Worm (Caenorhabditis elegans) whole organism, L1 larva: ENCODE results near the gene cyp-35B3.

ENCODE experiments used
- aha-1 ChIP-seq: fragments of 150-350 bp; optimal IDR thresholded peaks from 2 replicates; lab custom pipeline; 2014; ENCODE audit warnings: missing biosample characterization, missing genetic modification characterization
- alr-1 ChIP-seq: fragments of 200-800 bp; sonication (Bioruptor generic); optimal IDR thresholded peaks from 2 replicates; lab custom pipeline; 2018; ENCODE audit warnings: borderline replicate concordance, mild to moderate bottlenecking, missing genetic modification characterization, missing compliant biosample characterization
- ama-1 ChIP-seq: fragments of 150-350 bp; optimal IDR thresholded peaks from 2 replicates; lab custom pipeline; 2014
- blmp-1 ChIP-seq: fragments of 150-350 bp; optimal IDR thresholded peaks from 2 replicates; lab custom pipeline; 2014; ENCODE audit warnings: missing biosample characterization, missing genetic modification characterization
- ceh-90 ChIP-seq: sonication (generic microtip); optimal IDR thresholded peaks from 2 replicates; lab custom pipeline; 2016; ENCODE audit warnings: missing genetic modification characterization, missing compliant biosample characterization
- ces-1 ChIP-seq: fragments of 150-350 bp; optimal IDR thresholded peaks from 2 replicates; lab custom pipeline; 2014; ENCODE audit warnings: missing biosample characterization, missing genetic modification reagents, missing genetic modification characterization
- dpl-1 ChIP-seq, 3 experiments: fragments of 150-350 bp in 2 of 3; sonication (generic microtip) in 1 of 3; optimal IDR thresholded peaks; 2 replicates each; lab custom pipeline; 2014 to 2017; ENCODE audit warnings: missing biosample characterization in 3 of 3, missing genetic modification characterization in 3 of 3, missing genetic modification reagents in 3 of 3
- elt-3 ChIP-seq, 6 experiments: fragments of 150-350 bp in 1 of 6; sonication (generic microtip); optimal IDR thresholded peaks; 2 replicates each; lab custom pipeline; 2017 to 2018; ENCODE audit warnings: missing biosample characterization in 6 of 6, missing genetic modification characterization in 6 of 6, inconsistent platforms in 1 of 6
- fkh-10 ChIP-seq: sonication (generic microtip); optimal IDR thresholded peaks from 2 replicates; lab custom pipeline; 2017; ENCODE audit warnings: missing biosample characterization, missing genetic modification reagents, missing genetic modification characterization
- fkh-4 ChIP-seq: sonication (generic microtip); optimal IDR thresholded peaks from 2 replicates; lab custom pipeline; 2016; ENCODE audit warnings: missing compliant biosample characterization, missing genetic modification characterization, borderline replicate concordance
- fkh-8 ChIP-seq: sonication (generic microtip); optimal IDR thresholded peaks from 2 replicates; lab custom pipeline; 2016; ENCODE audit warnings: mild to moderate bottlenecking, missing genetic modification characterization, missing compliant biosample characterization
- fos-1 ChIP-seq: fragments of 150-350 bp; optimal IDR thresholded peaks from 2 replicates; lab custom pipeline; 2014; ENCODE audit warnings: missing biosample characterization, missing genetic modification characterization
- grh-1 ChIP-seq: fragments of 200-800 bp; sonication (Bioruptor generic); IDR thresholded peaks from 2 replicates; pipeline ENCODE4 v1.3.6; 2022; ENCODE audit warnings: missing genetic modification reagents, missing genetic modification characterization, missing compliant biosample characterization
- hlh-17 ChIP-seq: fragments of 200-800 bp; sonication (Bioruptor generic); optimal IDR thresholded peaks from 2 replicates; lab custom pipeline; 2018; ENCODE audit warnings: missing genetic modification characterization, mild to moderate bottlenecking, missing compliant biosample characterization, moderate library complexity, borderline replicate concordance
- jun-1 ChIP-seq: fragments of 150-350 bp; optimal IDR thresholded peaks from 2 replicates; lab custom pipeline; 2014; ENCODE audit warnings: missing biosample characterization, missing genetic modification reagents, missing genetic modification characterization
- lin-13 ChIP-seq: fragments of 150-350 bp; optimal IDR thresholded peaks from 2 replicates; lab custom pipeline; 2014; ENCODE audit warnings: missing biosample characterization, missing genetic modification reagents, missing genetic modification characterization
- lin-14 ChIP-seq: fragments of 200-800 bp; sonication (Bioruptor generic); optimal IDR thresholded peaks from 2 replicates; lab custom pipeline; 2018; ENCODE audit warnings: mild to moderate bottlenecking, missing genetic modification characterization, moderate library complexity, missing compliant biosample characterization
- lin-15B ChIP-seq: fragments of 150-350 bp; sonication (generic microtip); optimal IDR thresholded peaks from 3 replicates; lab custom pipeline; 2014; ENCODE audit warnings: missing biosample characterization, missing genetic modification characterization
- lin-35 ChIP-seq, 2 experiments: fragments of 150-350 bp; optimal IDR thresholded peaks; 2 replicates each; lab custom pipeline; 2014; ENCODE audit warnings: missing biosample characterization in 2 of 2, missing genetic modification characterization in 2 of 2, missing genetic modification reagents in 2 of 2
- lir-3 ChIP-seq: sonication (generic microtip); optimal IDR thresholded peaks from 2 replicates; lab custom pipeline; 2016; ENCODE audit warnings: mild to moderate bottlenecking, missing genetic modification characterization, moderate library complexity, missing compliant biosample characterization; ENCODE audit not compliant: poor library complexity
- lsy-2 ChIP-seq, 2 experiments: fragments of 150-350 bp; optimal IDR thresholded peaks; 2 replicates each; lab custom pipeline; 2014; ENCODE audit warnings: missing biosample characterization in 2 of 2, missing genetic modification characterization in 2 of 2
- mep-1 ChIP-seq: fragments of 150-350 bp; optimal IDR thresholded peaks from 2 replicates; lab custom pipeline; 2014; ENCODE audit warnings: missing biosample characterization, missing genetic modification characterization
- nhr-11 ChIP-seq: fragments of 150-350 bp; optimal IDR thresholded peaks from 2 replicates; lab custom pipeline; 2014; ENCODE audit warnings: missing biosample characterization, missing genetic modification characterization
- nhr-12 ChIP-seq: sonication (generic microtip); optimal IDR thresholded peaks from 2 replicates; lab custom pipeline; 2017; ENCODE audit warnings: missing biosample characterization, missing genetic modification characterization
- nhr-19 ChIP-seq: fragments of 200-800 bp; sonication (Bioruptor generic); conservative IDR thresholded peaks from 2 replicates; pipeline ENCODE4 v1.3.6; 2022; ENCODE audit warnings: missing genetic modification characterization, missing compliant biosample characterization
- nhr-20 ChIP-seq: sonication (generic microtip); optimal IDR thresholded peaks from 2 replicates; lab custom pipeline; 2016; ENCODE audit warnings: mild to moderate bottlenecking, missing genetic modification characterization, missing compliant biosample characterization
- nhr-237 ChIP-seq: fragments of 150-350 bp; optimal IDR thresholded peaks from 2 replicates; lab custom pipeline; 2014; ENCODE audit warnings: missing biosample characterization, missing genetic modification characterization
- nhr-28 ChIP-seq: fragments of 150-350 bp; optimal IDR thresholded peaks from 2 replicates; lab custom pipeline; 2014; ENCODE audit warnings: missing biosample characterization, missing genetic modification characterization
- nhr-47 ChIP-seq: sonication (generic microtip); optimal IDR thresholded peaks from 2 replicates; lab custom pipeline; 2016; ENCODE audit warnings: mild to moderate bottlenecking, missing genetic modification characterization, moderate library complexity, missing compliant biosample characterization
- nhr-71 ChIP-seq: sonication (generic microtip); optimal IDR thresholded peaks from 2 replicates; lab custom pipeline; 2016; ENCODE audit warnings: mild to moderate bottlenecking, missing genetic modification characterization, moderate library complexity, missing compliant biosample characterization
- nhr-77 ChIP-seq: fragments of 150-350 bp; optimal IDR thresholded peaks from 2 replicates; lab custom pipeline; 2014; ENCODE audit warnings: missing biosample characterization, missing genetic modification characterization
- nhr-85 ChIP-seq: sonication (generic microtip); peaks from one replicate; lab custom pipeline; 2016; ENCODE audit warnings: missing genetic modification characterization, inconsistent platforms, missing compliant biosample characterization
- nhr-90 ChIP-seq: sonication (generic microtip); optimal IDR thresholded peaks from 2 replicates; lab custom pipeline; 2016; ENCODE audit warnings: mild to moderate bottlenecking, missing genetic modification characterization, missing compliant biosample characterization; ENCODE audit not compliant: poor library complexity
- pag-3 ChIP-seq: sonication (generic microtip); optimal IDR thresholded peaks from 2 replicates; lab custom pipeline; 2017; ENCODE audit warnings: missing genetic modification characterization, mild to moderate bottlenecking, missing compliant biosample characterization, antibody characterized with exemption, borderline replicate concordance; ENCODE audit not compliant: insufficient read depth
- skn-1 ChIP-seq: fragments of 150-350 bp; optimal IDR thresholded peaks from 2 replicates; lab custom pipeline; 2014; ENCODE audit warnings: missing biosample characterization, missing genetic modification characterization
- snu-23 ChIP-seq: sonication (generic microtip); optimal IDR thresholded peaks from 2 replicates; lab custom pipeline; 2016; ENCODE audit warnings: missing genetic modification characterization, missing compliant biosample characterization
- sptf-1 ChIP-seq: fragments of 150-350 bp; optimal IDR thresholded peaks from 2 replicates; lab custom pipeline; 2014; ENCODE audit warnings: missing biosample characterization, missing genetic modification characterization
- sup-37 ChIP-seq: fragments of 200-800 bp; sonication (Bioruptor generic); optimal IDR thresholded peaks from 2 replicates; lab custom pipeline; 2018; ENCODE audit warnings: mild to moderate bottlenecking, missing genetic modification characterization, missing compliant biosample characterization
- swsn-7 ChIP-seq: sonication (generic microtip); optimal IDR thresholded peaks from 2 replicates; lab custom pipeline; 2016; ENCODE audit warnings: missing genetic modification characterization, missing compliant biosample characterization
- tlp-1 ChIP-seq: fragments of 150-350 bp; optimal IDR thresholded peaks from 2 replicates; lab custom pipeline; 2014; ENCODE audit warnings: missing biosample characterization, missing genetic modification characterization
- unc-30 ChIP-seq: sonication (generic microtip); optimal IDR thresholded peaks from 2 replicates; lab custom pipeline; 2017; ENCODE audit warnings: missing biosample characterization, missing genetic modification characterization
- unc-86 ChIP-seq: sonication (generic microtip); optimal IDR thresholded peaks from 2 replicates; lab custom pipeline; 2016; ENCODE audit warnings: missing genetic modification characterization, missing compliant biosample characterization
- zip-4 ChIP-seq: fragments of 200-800 bp; sonication (Bioruptor generic); optimal IDR thresholded peaks from 2 replicates; lab custom pipeline; 2018; ENCODE audit warnings: mild to moderate bottlenecking, missing genetic modification characterization, moderate library complexity, missing compliant biosample characterization
- ztf-11 ChIP-seq, 2 experiments: sonication (generic microtip); optimal IDR thresholded peaks; 2 replicates each; lab custom pipeline; 2016 to 2017; ENCODE audit warnings: missing genetic modification characterization in 2 of 2, missing biosample characterization in 1 of 2, missing compliant biosample characterization in 1 of 2
- ztf-4 ChIP-seq: fragments of 150-350 bp; optimal IDR thresholded peaks from 2 replicates; lab custom pipeline; 2014; ENCODE audit warnings: missing biosample characterization, missing genetic modification characterization

Gene cyp-35B3

ce11 chrV:3957608-3958007 lies 12.5 kb downstream of the cyp-35B3 start, which contains the start of gene cyp-34A5:
Gene cyp-34A5, minus strand, starts transcription at chrV:3957708.
- peak; percentile 30 for TF ChIP-seq nhr-20
- TF ChIP-seq sptf-1 (tag; lab: Kevin White, UChicago): no peak
- TF ChIP-seq swsn-7 (tag; lab: Kevin White, UChicago): no peak

- no peak for TF ChIP-seq nhr-19
- TF ChIP-seq nhr-237 (tag; lab: Kevin White, UChicago): no peak
- no peak for TF ChIP-seq zip-4 (GFP tag; lab: Kevin White, UChicago)
- TF ChIP-seq lsy-2 (tag; optimal IDR thresholded peaks at IDR 0.05; lab: Kevin White, UChicago): no peak
- TF ChIP-seq ceh-90 (tag; lab: Kevin White, UChicago): no peak
- no peak for TF ChIP-seq skn-1
- TF ChIP-seq dpl-1 (GFP tag; optimal IDR thresholded peaks at IDR 0.05; lab: Kevin White, UChicago): no peak
- TF ChIP-seq lin-14 (GFP tag; lab: Kevin White, UChicago): no peak
- no peak for TF ChIP-seq blmp-1 (tag; lab: Kevin White, UChicago)
- TF ChIP-seq ces-1 (GFP tag; lab: Kevin White, UChicago): no peak
- TF ChIP-seq nhr-47 (tag; lab: Kevin White, UChicago): no peak
These were observed 16.1 kb downstream of the cyp-35B3 start, which contains the start of gene cyp-34A6 for ce11 chrV:3961235-3961634. Gene cyp-34A6, minus strand, starts transcription at chrV:3961335.

ce11 chrV:3963715-3964114 lies 18.6 kb downstream of the cyp-35B3 start, which contains the start of gene cyp-34A7:
Gene cyp-34A7, minus strand, starts transcription at chrV:3963815.
- no peak for TF ChIP-seq lir-3 (tag; lab: Kevin White, UChicago)
- no peak for TF ChIP-seq nhr-11
- TF ChIP-seq unc-86 (tag; lab: Kevin White, UChicago): no peak
- TF ChIP-seq lin-15B (tag; lab: Kevin White, UChicago): no peak
- TF ChIP-seq jun-1 (tag; lab: Kevin White, UChicago): no peak
- TF ChIP-seq nhr-19: no peak
- TF ChIP-seq fos-1 (tag; lab: Kevin White, UChicago): no peak
- no peak for TF ChIP-seq lin-35 (GFP tag; optimal IDR thresholded peaks at IDR 0.05; lab: Kevin White, UChicago)
- TF ChIP-seq fkh-10 (GFP tag; lab: Kevin White, UChicago): no peak
- no peak for TF ChIP-seq ama-1
- no peak for TF ChIP-seq nhr-28

- TF ChIP-seq lin-13 (GFP tag; lab: Kevin White, UChicago): no peak
- no peak for TF ChIP-seq ztf-11 (tag; optimal IDR thresholded peaks at IDR 0.05; lab: Kevin White, UChicago)
- no peak for TF ChIP-seq fkh-4 (tag; lab: Kevin White, UChicago)
- no peak for TF ChIP-seq unc-86 (tag; lab: Kevin White, UChicago)
- no peak for TF ChIP-seq sup-37 (GFP tag; lab: Kevin White, UChicago)
- TF ChIP-seq mep-1: peak; percentile 38
- TF ChIP-seq ceh-90 (tag; lab: Kevin White, UChicago): no peak
- TF ChIP-seq lin-15B (tag; lab: Kevin White, UChicago): no peak
- TF ChIP-seq nhr-85 (tag; lab: Kevin White, UChicago): no peak
- no peak for TF ChIP-seq alr-1 (tag; lab: Kevin White, UChicago)
- no peak for TF ChIP-seq tlp-1
- TF ChIP-seq nhr-77 (tag; lab: Kevin White, UChicago): no peak
- peak; percentile 74 for TF ChIP-seq nhr-20
- peak; percentile 15 for TF ChIP-seq nhr-90
- peak; percentile 29 for TF ChIP-seq nhr-71 (tag; lab: Kevin White, UChicago)
- TF ChIP-seq sptf-1 (tag; lab: Kevin White, UChicago): no peak
- TF ChIP-seq unc-30 (tag; lab: Kevin White, UChicago): no peak
- peak; percentile 62 for TF ChIP-seq lin-14 (GFP tag; lab: Kevin White, UChicago)
- peak; percentile 73 for TF ChIP-seq blmp-1 (tag; lab: Kevin White, UChicago)
- no peak for TF ChIP-seq grh-1
- TF ChIP-seq snu-23: peak; percentile 27
- TF ChIP-seq lsy-2 (tag; optimal IDR thresholded peaks at IDR 0.05; lab: Kevin White, UChicago): no peak
- TF ChIP-seq fkh-10 (GFP tag; lab: Kevin White, UChicago): no peak
- no peak for TF ChIP-seq ztf-4 (tag; lab: Kevin White, UChicago)
- TF ChIP-seq zip-4 (GFP tag; lab: Kevin White, UChicago): no peak
- no peak for TF ChIP-seq jun-1 (tag; lab: Kevin White, UChicago)
- peak in 2 of 6 experiments; percentile 6 to 38 for TF ChIP-seq elt-3 (tag; optimal IDR thresholded peaks at IDR 0.05; lab: Kevin White, UChicago)
- TF ChIP-seq nhr-12: no peak
- no peak for TF ChIP-seq fkh-8 (tag; lab: Kevin White, UChicago)
- no peak for TF ChIP-seq aha-1 (tag; lab: Kevin White, UChicago)
- TF ChIP-seq hlh-17 (GFP tag; lab: Kevin White, UChicago): no peak
- no peak for TF ChIP-seq pag-3 (tag; lab: Kevin White, UChicago)
These were observed 22.6 kb downstream of the cyp-35B3 start, which contains the start of gene cyp-34A8 for ce11 chrV:3967762-3968161. Gene cyp-34A8, minus strand, starts transcription at chrV:3967823.
